Worm (Caenorhabditis elegans) whole organism, L4 larva: Measurements from ENCODE around the gene acs-14.

ENCODE experiments used
- D1046.2 ChIP-seq: fragments of 200-800 bp; sonication (Bioruptor generic); IDR thresholded peaks from 2 replicates; pipeline ENCODE4 v1.3.6; 2022; ENCODE audit warnings: missing genetic modification characterization, missing compliant biosample characterization
- R02D3.7 ChIP-seq: fragments of 150-350 bp; sonication (generic microtip); optimal IDR thresholded peaks from 3 replicates; lab custom pipeline; 2014; ENCODE audit warnings: missing biosample characterization, missing genetic modification characterization
- T20F7.1 ChIP-seq: fragments of 200-800 bp; sonication (Bioruptor generic); optimal IDR thresholded peaks from 2 replicates; lab custom pipeline; 2018; ENCODE audit warnings: mild to moderate bottlenecking, missing genetic modification characterization, missing compliant biosample characterization
- T26A8.4 ChIP-seq: fragments of 200-800 bp; sonication (Bioruptor generic); IDR thresholded peaks from 2 replicates; pipeline ENCODE4 v1.3.6; 2022; ENCODE audit warnings: missing genetic modification characterization, missing compliant biosample characterization
- Y48G9A.11 ChIP-seq: fragments of 200-800 bp; sonication (Bioruptor generic); IDR thresholded peaks from 2 replicates; pipeline ENCODE4 v1.3.6; 2022; ENCODE audit warnings: missing genetic modification reagents, missing genetic modification characterization, missing compliant biosample characterization
- ZK337.2 ChIP-seq: fragments of 200-800 bp; sonication (Bioruptor generic); IDR thresholded peaks from 2 replicates; pipeline ENCODE4 v1.3.6; 2022; ENCODE audit warnings: missing genetic modification reagents, missing genetic modification characterization, missing compliant biosample characterization
- ZK546.5 ChIP-seq, 2 experiments: sonication (generic microtip); optimal IDR thresholded peaks; 2 replicates each; lab custom pipeline; 2017; ENCODE audit warnings: missing biosample characterization in 2 of 2, missing genetic modification characterization in 2 of 2
- aha-1 ChIP-seq: fragments of 150-350 bp; peaks from one replicate; lab custom pipeline; 2014; ENCODE audit warnings: missing biosample characterization, missing genetic modification characterization
- ama-1 ChIP-seq: fragments of 150-350 bp; optimal IDR thresholded peaks from 2 replicates; lab custom pipeline; 2014; ENCODE audit warnings: inconsistent platforms, mixed read lengths
- ceh-20 ChIP-seq: fragments of 200-800 bp; sonication (Bioruptor generic); IDR thresholded peaks from 2 replicates; pipeline ENCODE4 v1.3.6; 2022; ENCODE audit warnings: missing genetic modification reagents, missing genetic modification characterization, missing compliant biosample characterization
- cey-2 ChIP-seq: sonication (generic microtip); optimal IDR thresholded peaks from 3 replicates; lab custom pipeline; 2017; ENCODE audit warnings: missing genetic modification characterization, mild to moderate bottlenecking, missing compliant biosample characterization, antibody characterized with exemption, borderline replicate concordance; ENCODE audit not compliant: insufficient read depth
- ctbp-1 ChIP-seq: fragments of 200-800 bp; sonication (Bioruptor generic); IDR thresholded peaks from 2 replicates; pipeline ENCODE4 v1.3.6; 2022; ENCODE audit warnings: missing genetic modification reagents, missing genetic modification characterization, missing compliant biosample characterization
- daf-16 ChIP-seq, 3 experiments: sonication (generic microtip); optimal IDR thresholded peaks; 2 replicates each; lab custom pipeline; 2016 to 2017; ENCODE audit warnings: missing genetic modification characterization in 3 of 3, missing genetic modification reagents in 3 of 3, mild to moderate bottlenecking in 2 of 3, missing compliant biosample characterization in 2 of 3, missing biosample characterization in 1 of 3, moderate library complexity in 1 of 3
- daf-19 ChIP-seq: fragments of 200-800 bp; sonication (Bioruptor generic); conservative IDR thresholded peaks from 2 replicates; pipeline ENCODE4 v1.3.6; 2022; ENCODE audit warnings: missing genetic modification characterization, missing compliant biosample characterization
- dmd-9 ChIP-seq: fragments of 200-800 bp; sonication (Bioruptor generic); IDR thresholded peaks from 2 replicates; pipeline ENCODE4 v1.3.6; 2022; ENCODE audit warnings: missing genetic modification reagents, missing genetic modification characterization, missing compliant biosample characterization
- dpl-1 ChIP-seq: fragments of 150-350 bp; optimal IDR thresholded peaks from 2 replicates; lab custom pipeline; 2014; ENCODE audit warnings: missing biosample characterization, missing genetic modification reagents, missing genetic modification characterization
- duxl-1 ChIP-seq: sonication (generic microtip); optimal IDR thresholded peaks from 2 replicates; lab custom pipeline; 2016; ENCODE audit warnings: mild to moderate bottlenecking, missing genetic modification characterization, moderate library complexity, missing compliant biosample characterization; ENCODE audit not compliant: poor library complexity
- dve-1 ChIP-seq: sonication (generic microtip); optimal IDR thresholded peaks from 2 replicates; lab custom pipeline; 2017; ENCODE audit warnings: antibody characterized with exemption, mild to moderate bottlenecking, missing genetic modification characterization, missing compliant biosample characterization; ENCODE audit not compliant: insufficient read depth
- egl-27 ChIP-seq: sonication (generic microtip); optimal IDR thresholded peaks from 3 replicates; lab custom pipeline; 2017; ENCODE audit warnings: missing biosample characterization, missing genetic modification reagents, missing genetic modification characterization
- fkh-10 ChIP-seq: fragments of 150-350 bp; optimal IDR thresholded peaks from 2 replicates; lab custom pipeline; 2014; ENCODE audit warnings: missing biosample characterization, missing genetic modification reagents, missing genetic modification characterization
- fos-1 ChIP-seq: fragments of 150-350 bp; optimal IDR thresholded peaks from 2 replicates; lab custom pipeline; 2014; ENCODE audit warnings: missing biosample characterization, missing genetic modification characterization
- hif-1 ChIP-seq, 2 experiments: sonication (generic microtip); optimal IDR thresholded peaks; 2 replicates each; lab custom pipeline; 2016 to 2017; ENCODE audit warnings: missing compliant biosample characterization in 2 of 2, missing genetic modification characterization in 2 of 2, missing genetic modification reagents in 2 of 2, missing genotype in 2 of 2, mild to moderate bottlenecking in 1 of 2
- hlh-11 ChIP-seq: fragments of 200-800 bp; sonication (Bioruptor generic); optimal IDR thresholded peaks from 2 replicates; lab custom pipeline; 2018; ENCODE audit warnings: mild to moderate bottlenecking, missing genetic modification characterization, missing compliant biosample characterization
- hlh-30 ChIP-seq: sonication (generic microtip); optimal IDR thresholded peaks from 2 replicates; lab custom pipeline; 2017; ENCODE audit warnings: antibody characterized with exemption, mild to moderate bottlenecking, missing genetic modification characterization, missing compliant biosample characterization; ENCODE audit not compliant: insufficient read depth
- hmg-1.1 ChIP-seq: fragments of 200-800 bp; sonication (Bioruptor generic); IDR thresholded peaks from 2 replicates; pipeline ENCODE4 v1.3.6; 2022; ENCODE audit warnings: missing genetic modification reagents, missing genetic modification characterization, missing compliant biosample characterization
- lim-7 ChIP-seq: fragments of 200-800 bp; sonication (Bioruptor generic); IDR thresholded peaks from 2 replicates; pipeline ENCODE4 v1.3.6; 2022; ENCODE audit warnings: missing genetic modification characterization, missing compliant biosample characterization
- lin-13 ChIP-seq: fragments of 150-350 bp; optimal IDR thresholded peaks from 2 replicates; lab custom pipeline; 2014; ENCODE audit warnings: missing biosample characterization, missing genetic modification reagents, missing genetic modification characterization
- lin-15B ChIP-seq: fragments of 150-350 bp; sonication (generic microtip); optimal IDR thresholded peaks from 3 replicates; lab custom pipeline; 2014; ENCODE audit warnings: missing biosample characterization, missing genetic modification characterization
- lir-3 ChIP-seq: sonication (generic microtip); optimal IDR thresholded peaks from 2 replicates; lab custom pipeline; 2016; ENCODE audit warnings: mild to moderate bottlenecking, missing genetic modification characterization, missing compliant biosample characterization
- madf-5 ChIP-seq, 2 experiments: fragments of 200-800 bp; sonication (Bioruptor generic); IDR thresholded peaks; 2 replicates each; pipeline ENCODE4 v1.3.6; 2022; ENCODE audit warnings: missing compliant biosample characterization in 2 of 2, missing genetic modification characterization in 2 of 2
- madf-9 ChIP-seq: fragments of 200-800 bp; sonication (Bioruptor generic); conservative IDR thresholded peaks from 2 replicates; pipeline ENCODE4 v1.3.6; 2022; ENCODE audit warnings: missing genetic modification reagents, missing genetic modification characterization, missing compliant biosample characterization
- mdl-1 ChIP-seq, 2 experiments: fragments of 150-350 bp in 1 of 2; sonication (generic microtip) in 1 of 2; optimal IDR thresholded peaks; 2 replicates each; lab custom pipeline; 2014 to 2017; ENCODE audit warnings: missing biosample characterization in 2 of 2, missing genetic modification characterization in 2 of 2
- mdt-29 ChIP-seq: fragments of 200-800 bp; sonication (Bioruptor generic); IDR thresholded peaks from 2 replicates; pipeline ENCODE4 v1.3.6; 2022; ENCODE audit warnings: missing genetic modification reagents, missing genetic modification characterization, missing compliant biosample characterization
- mes-2 ChIP-seq: sonication (generic microtip); optimal IDR thresholded peaks from 2 replicates; lab custom pipeline; 2016; ENCODE audit warnings: missing genotype, mild to moderate bottlenecking, missing genetic modification characterization, missing compliant biosample characterization; ENCODE audit not compliant: poor library complexity, severe bottlenecking
- mxl-3 ChIP-seq: fragments of 200-800 bp; sonication (Bioruptor generic); optimal IDR thresholded peaks from 2 replicates; lab custom pipeline; 2018; ENCODE audit warnings: mild to moderate bottlenecking, missing genetic modification characterization, missing compliant biosample characterization
- nhr-10 ChIP-seq: fragments of 150-350 bp; optimal IDR thresholded peaks from 2 replicates; lab custom pipeline; 2014; ENCODE audit warnings: missing biosample characterization, missing genetic modification characterization
- nhr-25 ChIP-seq: sonication (generic microtip); optimal IDR thresholded peaks from 2 replicates; lab custom pipeline; 2017; ENCODE audit warnings: missing genetic modification characterization, mild to moderate bottlenecking, missing compliant biosample characterization, antibody characterized with exemption, moderate library complexity, borderline replicate concordance; ENCODE audit not compliant: insufficient read depth
- nhr-41 ChIP-seq: fragments of 200-800 bp; sonication (Bioruptor generic); IDR thresholded peaks from 2 replicates; pipeline ENCODE4 v1.3.6; 2022; ENCODE audit warnings: missing genetic modification reagents, missing genetic modification characterization, missing compliant biosample characterization
- nhr-42 ChIP-seq: fragments of 200-800 bp; sonication (Bioruptor generic); IDR thresholded peaks from 2 replicates; pipeline ENCODE4 v1.3.6; 2022; ENCODE audit warnings: missing genetic modification characterization, missing compliant biosample characterization
- nhr-76 ChIP-seq: fragments of 150-350 bp; optimal IDR thresholded peaks from 2 replicates; lab custom pipeline; 2014; ENCODE audit warnings: missing biosample characterization, missing genetic modification characterization
- php-3 ChIP-seq: fragments of 200-800 bp; sonication (Bioruptor generic); IDR thresholded peaks from 2 replicates; pipeline ENCODE4 v1.3.6; 2022; ENCODE audit warnings: missing genetic modification reagents, missing genetic modification characterization, missing compliant biosample characterization
- pqm-1 ChIP-seq: sonication (generic microtip); optimal IDR thresholded peaks from 2 replicates; lab custom pipeline; 2017; ENCODE audit warnings: missing biosample characterization, missing genetic modification characterization
- sdz-12 ChIP-seq: fragments of 200-800 bp; sonication (Bioruptor generic); optimal IDR thresholded peaks from 2 replicates; lab custom pipeline; 2018; ENCODE audit warnings: mild to moderate bottlenecking, missing genetic modification characterization, missing compliant biosample characterization
- set-16 ChIP-seq: fragments of 200-800 bp; sonication (Bioruptor generic); IDR thresholded peaks from 2 replicates; pipeline ENCODE4 v1.3.6; 2022; ENCODE audit warnings: missing genetic modification reagents, missing genetic modification characterization, missing compliant biosample characterization
- tag-97 ChIP-seq: fragments of 200-800 bp; sonication (Bioruptor generic); IDR thresholded peaks from 2 replicates; pipeline ENCODE4 v1.3.6; 2022; ENCODE audit warnings: missing genetic modification characterization, missing compliant biosample characterization
- unc-130 ChIP-seq: sonication (generic microtip); optimal IDR thresholded peaks from 2 replicates; lab custom pipeline; 2016; ENCODE audit warnings: missing genetic modification reagents, missing genetic modification characterization, missing compliant biosample characterization
- unc-39 ChIP-seq: sonication (generic microtip); optimal IDR thresholded peaks from 2 replicates; lab custom pipeline; 2017; ENCODE audit warnings: missing biosample characterization, missing genetic modification characterization
- unc-62 ChIP-seq, 3 experiments: fragments of 150-350 bp in 1 of 3; sonication (generic microtip); optimal IDR thresholded peaks in 2 of 3; peaks in 1 of 3; 1 replicate in 1 of 3; 2 replicates in 2 of 3; lab custom pipeline; 2014 to 2017; ENCODE audit warnings: missing biosample characterization in 3 of 3, missing genetic modification characterization in 3 of 3, missing genetic modification reagents in 3 of 3, missing genotype in 1 of 3
- zag-1 ChIP-seq: fragments of 150-350 bp; optimal IDR thresholded peaks from 2 replicates; lab custom pipeline; 2014; ENCODE audit warnings: missing biosample characterization, missing genetic modification characterization

acs-14 gene

ce11 chrV:9544176-9544632 is 36.3 kb downstream of the acs-14 start, which contains the start of gene mdf-1 (continued):
- TF ChIP-seq mdl-1 (tag; optimal IDR thresholded peaks at IDR 0.05; lab: Kevin White, UChicago) (no peak), lin-15B (tag; lab: Kevin White, UChicago) (no peak), lir-3 (tag; lab: Kevin White, UChicago) (no peak), tag-97 (GFP tag; lab: Robert Waterston, UW) (no peak), ZK337.2 (GFP tag; lab: Robert Waterston, UW) (no peak), D1046.2 (GFP tag; lab: Robert Waterston, UW) (peak; percentile 57; the same call in 1 of the 2 replicates), aha-1 (peak; percentile 87), nhr-41 (GFP tag; lab: Robert Waterston, UW) (no peak), lim-7 (GFP tag; lab: Robert Waterston, UW) (no peak), php-3 (no peak), lin-13 (peak; percentile 54), hmg-1.1 (peak; percentile 45; the same call in 1 of the 2 replicates), nhr-25 (tag; lab: Kevin White, UChicago) (no peak), hlh-30 (tag; lab: Kevin White, UChicago) (peak; percentile 58), mdt-29 (GFP tag; lab: Robert Waterston, UW) (no peak), nhr-10 (tag; lab: Kevin White, UChicago) (peak; percentile 5), hif-1 (tag; optimal IDR thresholded peaks at IDR 0.05; lab: Kevin White, UChicago) (peak in 1 of 2 experiments; percentile 33), pqm-1 (tag; lab: Kevin White, UChicago) (no peak), zag-1 (no peak), madf-5 (GFP tag; IDR thresholded peaks at IDR 0.05; lab: Robert Waterston, UW) (no peak), daf-19 (0 out of 2 replicates have a peak, but pooled peaks have one; percentile 15), cey-2 (no peak), dve-1 (tag; lab: Kevin White, UChicago) (peak; percentile 75), ama-1 (lab: Kevin White, UChicago) (peak; percentile 84), T20F7.1 (GFP tag; lab: Kevin White, UChicago) (peak; percentile 63), fos-1 (no peak), egl-27 (tag; lab: Kevin White, UChicago) (no peak), T26A8.4 (GFP tag; lab: Robert Waterston, UW) (peak; percentile 60; the same call in 1 of the 2 replicates), unc-39 (tag; lab: Kevin White, UChicago) (no peak), ctbp-1 (no peak), unc-130 (GFP tag; lab: Kevin White, UChicago) (no peak), set-16 (GFP tag; lab: Robert Waterston, UW) (no peak), hlh-11 (peak; percentile 64), nhr-42 (no peak), dpl-1 (GFP tag; lab: Kevin White, UChicago) (peak; percentile 91), ceh-20 (GFP tag; lab: Robert Waterston, UW) (no peak), nhr-76 (tag; lab: Kevin White, UChicago) (no peak), duxl-1 (tag; lab: Kevin White, UChicago) (no peak), fkh-10 (GFP tag; lab: Kevin White, UChicago) (no peak)

DNA sequence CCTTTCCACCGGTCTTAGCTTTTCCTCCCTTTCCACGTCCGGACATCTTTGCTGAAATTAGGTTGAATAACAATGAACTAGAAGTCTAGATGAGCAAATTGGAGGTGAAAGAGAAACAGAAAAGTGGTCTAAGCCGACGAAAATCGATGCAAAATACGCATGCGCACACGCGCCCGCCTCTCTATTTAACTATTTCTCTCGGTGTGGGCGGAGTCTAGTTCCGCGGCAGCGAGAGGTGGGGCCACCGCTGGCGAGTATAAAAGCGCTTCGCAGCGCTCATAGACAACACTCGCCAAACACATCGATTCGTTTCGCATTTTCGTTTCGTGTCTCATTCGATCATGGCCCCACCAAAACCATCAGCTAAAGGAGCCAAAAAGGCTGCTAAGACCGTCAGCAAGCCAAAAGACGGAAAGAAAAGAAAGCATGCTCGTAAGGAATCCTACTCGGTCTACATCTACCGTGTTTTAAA is 37.3 kb downstream of the acs-14 start, which contains the start of the genes his-35 and his-41:
Gene his-35 (minus strand): TSS at position 51 of the 472 bp plus-strand sequence.
Gene his-41 (plus strand): TSS at position 299 of the 472 bp plus-strand sequence.
- TF ChIP-seq fkh-10 (GFP tag; lab: Kevin White, UChicago) (no peak), sdz-12 (no peak), hif-1 (tag; optimal IDR thresholded peaks at IDR 0.05; lab: Kevin White, UChicago) (no peak), dmd-9 (GFP tag; lab: Robert Waterston, UW) (no peak), ZK546.5 (tag; optimal IDR thresholded peaks at IDR 0.05; lab: Kevin White, UChicago) (no peak), mes-2 (tag; lab: Kevin White, UChicago) (peak; percentile 42), madf-9 (no peak), lir-3 (tag; lab: Kevin White, UChicago) (no peak), daf-16 (GFP tag; optimal IDR thresholded peaks at IDR 0.05; lab: Kevin White, UChicago) (no peak), daf-16 (tag; optimal IDR thresholded peaks at IDR 0.05; lab: Kevin White, UChicago) (no peak), T20F7.1 (GFP tag; lab: Kevin White, UChicago) (no peak), D1046.2 (GFP tag; lab: Robert Waterston, UW) (no peak), Y48G9A.11 (GFP tag; lab: Robert Waterston, UW) (no peak), unc-62 (GFP tag; optimal IDR thresholded peaks at IDR 0.05 in 1 of 2; lab: Kevin White, UChicago) (peak in 1 of 2 experiments; percentile 81), unc-62 (tag; optimal IDR thresholded peaks at IDR 0.05; lab: Kevin White, UChicago) (no peak), ceh-20 (GFP tag; lab: Robert Waterston, UW) (no peak), R02D3.7 (no peak), mxl-3 (GFP tag; lab: Kevin White, UChicago) (peak; percentile 10)
